Fruit fly (Drosophila melanogaster) whole organism, pupa: ENCODE results near the gene Cdk8.

Source experiments
- CG10348 ChIP-seq: fragments of 200-800 bp; sonication (Bioruptor generic); IDR thresholded peaks from 2 replicates; pipeline ENCODE4 v1.3.6; 2022; ENCODE audit warnings: missing biosample characterization, missing genetic modification characterization
- CG12605 ChIP-seq: fragments of 200-800 bp; sonication (Bioruptor generic); IDR thresholded peaks from 2 replicates; pipeline ENCODE4 v1.3.6; 2022; ENCODE audit warnings: missing biosample characterization, missing genetic modification characterization
- CG13204 ChIP-seq: fragments of 200-800 bp; sonication (Bioruptor generic); optimal IDR thresholded peaks from 2 replicates; lab custom pipeline; 2018; ENCODE audit warnings: missing biosample characterization, mild to moderate bottlenecking, missing genetic modification characterization, moderate library complexity
- CG14655 ChIP-seq: fragments of 200-800 bp; sonication (Bioruptor generic); optimal IDR thresholded peaks from 3 replicates; lab custom pipeline; 2017; ENCODE audit warnings: mild to moderate bottlenecking, missing biosample characterization, missing genetic modification reagents, missing genetic modification characterization
- CG15710 ChIP-seq: fragments of 200-800 bp; sonication (Bioruptor generic); optimal IDR thresholded peaks from 2 replicates; lab custom pipeline; 2018; ENCODE audit warnings: missing biosample characterization, mild to moderate bottlenecking, missing genetic modification characterization, moderate library complexity
- CG17806 ChIP-seq: fragments of 200-800 bp; sonication (Bioruptor generic); optimal IDR thresholded peaks from 2 replicates; lab custom pipeline; 2018; ENCODE audit warnings: missing biosample characterization, mild to moderate bottlenecking, missing genetic modification characterization, moderate library complexity
- CG32121 ChIP-seq: fragments of 200-800 bp; sonication (Bioruptor generic); IDR thresholded peaks from 2 replicates; pipeline ENCODE4 v1.3.6; 2022; ENCODE audit warnings: missing biosample characterization, missing genetic modification characterization
- CG34367 ChIP-seq: fragments of 200-800 bp; sonication (Bioruptor generic); optimal IDR thresholded peaks from 2 replicates; lab custom pipeline; 2018; ENCODE audit warnings: missing biosample characterization, mild to moderate bottlenecking, missing genetic modification characterization
- CG4496 ChIP-seq: fragments of 200-800 bp; sonication (Bioruptor generic); IDR thresholded peaks from 3 replicates; pipeline ENCODE4 v1.3.6; 2022; ENCODE audit warnings: missing biosample characterization, missing genetic modification characterization
- CG8159 ChIP-seq: fragments of 200-800 bp; sonication (Bioruptor generic); optimal IDR thresholded peaks from 3 replicates; lab custom pipeline; 2018; ENCODE audit warnings: missing biosample characterization, mild to moderate bottlenecking, missing genetic modification characterization, moderate library complexity
- CG8301 ChIP-seq: fragments of 200-800 bp; sonication (Bioruptor generic); optimal IDR thresholded peaks from 2 replicates; lab custom pipeline; 2018; ENCODE audit warnings: missing biosample characterization, mild to moderate bottlenecking, missing genetic modification characterization
- CG9948 ChIP-seq: fragments of 200-800 bp; sonication (Bioruptor generic); optimal IDR thresholded peaks from 2 replicates; lab custom pipeline; 2018; ENCODE audit warnings: missing biosample characterization, mild to moderate bottlenecking, missing genetic modification characterization, moderate library complexity
- D1 ChIP-seq: fragments of 200-800 bp; sonication (Bioruptor generic); optimal IDR thresholded peaks from 2 replicates; lab custom pipeline; 2018; ENCODE audit warnings: missing biosample characterization, mild to moderate bottlenecking, missing genetic modification characterization, moderate library complexity
- EcR ChIP-seq: fragments of 200-800 bp; sonication (Bioruptor generic); optimal IDR thresholded peaks from 3 replicates; lab custom pipeline; 2019; ENCODE audit warnings: missing biosample characterization, missing genetic modification characterization, mild to moderate bottlenecking, moderate library complexity, missing genetic modification reagents
- Ets98B ChIP-seq: fragments of 200-800 bp; sonication (Bioruptor generic); IDR thresholded peaks from 2 replicates; pipeline ENCODE4 v1.3.6; 2022; ENCODE audit warnings: missing biosample characterization, missing genetic modification characterization
- Pif1A ChIP-seq: fragments of 200-800 bp; sonication (Bioruptor generic); optimal IDR thresholded peaks from 3 replicates; lab custom pipeline; 2016; ENCODE audit warnings: missing biosample characterization, missing genetic modification characterization
- Pif1B ChIP-seq: fragments of 200-800 bp; sonication (Bioruptor generic); optimal IDR thresholded peaks from 3 replicates; lab custom pipeline; 2016; ENCODE audit warnings: missing biosample characterization, missing genetic modification characterization
- Snoo ChIP-seq: fragments of 200-800 bp; sonication (Bioruptor generic); optimal IDR thresholded peaks from 3 replicates; lab custom pipeline; 2017; ENCODE audit warnings: missing biosample characterization, mild to moderate bottlenecking, missing genetic modification characterization, inconsistent platforms
- fd96Ca ChIP-seq: fragments of 200-800 bp; sonication (Bioruptor generic); IDR thresholded peaks from 3 replicates; pipeline ENCODE4 v1.3.6; 2022; ENCODE audit warnings: missing biosample characterization, missing genetic modification characterization
- gl ChIP-seq: fragments of 200-800 bp; sonication (Bioruptor generic); optimal IDR thresholded peaks from 2 replicates; lab custom pipeline; 2018; ENCODE audit warnings: missing biosample characterization, mild to moderate bottlenecking, missing genetic modification characterization
- rn ChIP-seq: fragments of 200-800 bp; sonication (Bioruptor generic); IDR thresholded peaks from 2 replicates; pipeline ENCODE4 v1.3.6; 2022; ENCODE audit warnings: missing biosample characterization, missing genetic modification characterization

The Cdk8 gene

DNA sequence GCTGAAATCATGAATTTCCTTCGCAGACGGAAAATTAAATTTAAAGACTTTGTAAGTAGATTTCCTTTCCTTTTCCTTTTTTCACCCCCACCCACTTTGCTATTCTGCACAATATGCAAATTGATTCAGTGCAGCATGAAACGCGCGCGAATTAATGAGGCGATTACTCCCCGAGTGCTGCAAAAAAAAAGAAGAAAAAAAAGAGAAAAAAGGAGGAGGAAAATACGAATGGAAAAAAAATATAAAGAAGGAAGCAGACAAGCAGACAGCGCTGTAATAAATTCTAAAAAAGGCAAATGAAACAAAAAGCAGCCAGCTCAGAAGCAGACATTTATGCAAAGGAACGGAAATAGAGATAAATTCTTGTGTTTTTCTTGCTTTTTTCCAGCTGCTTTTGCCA is 10.3 kb upstream of the Cdk8 start:
- TF ChIP-seq rn (GFP tag; lab: Robert Waterston, UW) (peak; percentile 47; the same call in 1 of the 2 replicates), CG8159 (tag; lab: Kevin White, UChicago) (peak; percentile 84), CG10348 (GFP tag; lab: Robert Waterston, UW) (no peak), Pif1B (GFP tag; lab: Kevin White, UChicago) (peak; percentile 82), CG34367 (tag; lab: Kevin White, UChicago) (peak; percentile 76), CG12605 (peak; percentile 93), Pif1A (GFP tag; lab: Kevin White, UChicago) (peak; percentile 91), CG15710 (tag; lab: Kevin White, UChicago) (peak; percentile 73), Ets98B (GFP tag; lab: Robert Waterston, UW) (peak; percentile 65), CG32121 (GFP tag; lab: Robert Waterston, UW) (no peak), CG4496 (GFP tag; lab: Robert Waterston, UW) (peak; percentile 81; the same call in 2 of the 3 replicates), CG14655 (GFP tag; lab: Kevin White, UChicago) (peak; percentile 90), CG17806 (tag; lab: Kevin White, UChicago) (peak; percentile 74), gl (tag; lab: Kevin White, UChicago) (peak; percentile 97), CG8301 (tag; lab: Kevin White, UChicago) (peak; percentile 69), Snoo (tag; lab: Kevin White, UChicago) (no peak), EcR (GFP tag; lab: Kevin White, UChicago) (peak; percentile 43), D1 (tag; lab: Kevin White, UChicago) (peak; percentile 46), CG13204 (GFP tag; lab: Kevin White, UChicago) (peak; percentile 85), CG9948 (tag; lab: Kevin White, UChicago) (peak; percentile 73), fd96Ca (GFP tag; lab: Robert Waterston, UW) (peak; percentile 55; the same call in 2 of the 3 replicates)

DNA sequence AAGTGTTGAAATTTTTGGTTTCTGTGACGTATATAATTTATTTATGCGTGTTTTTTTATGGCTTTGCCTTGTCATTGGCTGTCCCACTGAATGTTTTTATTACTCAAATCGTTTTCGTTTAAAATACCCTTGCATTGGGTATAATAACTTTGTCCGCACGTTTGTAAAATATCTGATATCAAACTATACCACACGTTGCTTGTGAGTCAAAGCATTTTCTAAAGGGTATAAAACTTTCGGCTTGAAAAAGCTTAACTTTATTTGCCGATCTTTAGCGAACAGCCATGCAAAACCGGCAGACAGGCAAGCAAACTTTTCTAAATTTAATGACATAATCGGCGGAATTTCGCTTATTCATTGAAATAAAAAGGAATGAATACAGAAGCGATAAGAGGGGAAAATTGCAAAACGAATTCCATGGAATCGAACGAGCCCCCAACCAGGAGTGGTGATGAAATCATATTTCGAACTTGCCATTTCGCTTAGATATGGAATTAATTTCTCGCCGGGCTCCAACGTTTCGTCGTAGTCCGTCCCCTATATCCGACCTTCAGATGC is 9.0 kb upstream of the Cdk8 start:
- TF ChIP-seq CG17806 (tag; lab: Kevin White, UChicago): no peak
- 0 out of 3 replicates have a peak, but pooled peaks have one; percentile 25 for TF ChIP-seq fd96Ca (GFP tag; lab: Robert Waterston, UW)
- TF ChIP-seq CG34367 (tag; lab: Kevin White, UChicago): no peak
- TF ChIP-seq CG13204 (GFP tag; lab: Kevin White, UChicago): no peak
- TF ChIP-seq CG14655 (GFP tag; lab: Kevin White, UChicago): no peak
- TF ChIP-seq CG8301 (tag; lab: Kevin White, UChicago): no peak
- TF ChIP-seq Ets98B (GFP tag; lab: Robert Waterston, UW): no peak
- no peak for TF ChIP-seq CG8159 (tag; lab: Kevin White, UChicago)
- no peak for TF ChIP-seq CG12605
- no peak for TF ChIP-seq D1 (tag; lab: Kevin White, UChicago)
- no peak for TF ChIP-seq CG32121 (GFP tag; lab: Robert Waterston, UW)
- TF ChIP-seq Pif1A (GFP tag; lab: Kevin White, UChicago): peak; percentile 1
- TF ChIP-seq EcR (GFP tag; lab: Kevin White, UChicago): no peak
- TF ChIP-seq rn (GFP tag; lab: Robert Waterston, UW): no peak

DNA sequence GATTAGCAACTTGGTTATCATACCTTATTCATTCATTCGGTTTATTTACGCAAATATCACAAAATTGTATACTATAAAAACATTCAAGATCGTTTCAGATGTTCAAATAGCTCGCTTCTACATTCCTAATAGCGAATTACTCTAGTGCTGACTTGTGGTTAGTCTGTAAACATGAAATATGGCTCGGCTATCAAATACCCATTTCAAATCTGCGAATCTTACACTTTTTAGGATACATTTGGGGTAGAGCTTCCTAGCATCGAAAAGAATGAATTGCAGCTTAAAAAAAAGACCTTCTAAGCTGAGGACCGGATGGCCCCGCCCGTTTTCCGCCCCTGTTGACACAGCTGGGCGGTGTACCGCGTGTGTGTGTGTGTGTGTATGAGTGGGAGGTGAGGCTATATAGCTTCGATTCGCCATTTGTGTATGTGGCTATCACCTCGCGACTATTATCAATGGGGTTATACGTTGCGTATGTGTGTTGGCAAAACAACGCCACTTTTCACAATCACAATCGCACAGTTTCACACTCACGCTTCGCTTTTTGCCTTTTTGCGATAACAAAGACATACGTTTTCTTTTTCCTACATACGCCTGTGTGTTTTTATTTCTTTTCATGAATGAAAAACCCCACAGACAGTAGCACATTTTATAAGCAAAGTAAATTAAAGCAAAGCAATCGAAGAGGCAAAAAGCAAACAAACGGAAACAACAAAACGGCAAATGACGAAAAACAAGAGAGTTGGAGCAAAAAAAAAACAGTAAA is 8.3 kb upstream of the Cdk8 start:
- TF ChIP-seq Ets98B (GFP tag; lab: Robert Waterston, UW) (no peak), gl (tag; lab: Kevin White, UChicago) (peak; percentile 44), CG8159 (tag; lab: Kevin White, UChicago) (peak; percentile 26), CG13204 (GFP tag; lab: Kevin White, UChicago) (peak; percentile 24), Pif1B (GFP tag; lab: Kevin White, UChicago) (no peak), CG4496 (GFP tag; lab: Robert Waterston, UW) (0 out of 3 replicates have a peak, but pooled peaks have one; percentile 25), CG34367 (tag; lab: Kevin White, UChicago) (peak; percentile 28), CG10348 (GFP tag; lab: Robert Waterston, UW) (no peak), CG8301 (tag; lab: Kevin White, UChicago) (peak; percentile 29), CG32121 (GFP tag; lab: Robert Waterston, UW) (no peak), EcR (GFP tag; lab: Kevin White, UChicago) (peak; percentile 33)

DNA sequence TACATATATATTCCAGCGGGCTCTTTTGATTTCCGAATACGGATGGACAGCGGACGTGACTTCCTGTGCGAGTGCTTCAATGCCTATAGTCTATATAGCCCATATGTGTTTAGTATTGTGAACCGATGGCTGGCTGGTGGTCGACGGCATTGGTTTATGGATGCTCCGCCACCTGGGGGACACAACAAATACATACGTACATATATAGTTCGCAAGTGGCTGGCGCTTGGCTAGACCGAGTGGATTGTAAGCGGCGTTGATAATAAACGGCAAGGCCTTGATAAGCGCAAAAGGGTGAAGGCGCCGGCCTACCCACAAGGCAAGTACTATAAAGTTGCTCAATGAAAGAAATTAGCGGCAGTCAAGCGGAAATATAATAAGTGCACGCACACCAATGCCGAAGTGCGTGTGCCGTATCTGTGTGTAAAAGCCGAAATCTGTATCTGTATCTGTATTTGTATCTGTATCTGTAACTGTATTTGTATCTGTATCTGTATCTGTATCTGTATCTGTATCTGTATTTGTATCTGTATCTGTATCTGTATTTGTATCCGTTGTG is 7.6 kb upstream of the Cdk8 start:
- TF ChIP-seq rn (GFP tag; lab: Robert Waterston, UW) (no peak), EcR (GFP tag; lab: Kevin White, UChicago) (peak; percentile 26)

DNA sequence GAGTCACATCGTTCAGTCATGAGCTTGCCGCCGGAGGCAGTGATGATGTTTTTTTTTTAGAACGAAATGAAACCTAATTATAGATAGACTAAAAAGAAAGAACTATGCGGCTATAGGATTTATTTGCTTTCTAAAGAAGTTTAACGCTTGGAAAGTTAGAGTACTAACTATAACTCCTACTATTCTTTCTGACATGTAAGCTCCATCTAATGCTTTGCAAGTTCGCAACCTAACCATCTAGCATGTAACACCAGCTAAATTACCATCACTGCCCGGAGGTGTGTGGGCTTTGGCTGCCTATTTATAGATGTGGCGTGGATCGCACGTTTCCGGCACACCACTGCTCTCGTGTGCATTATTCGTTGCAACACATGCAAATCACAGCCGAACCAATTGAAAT is 3.6 kb upstream of the Cdk8 start:
- TF ChIP-seq CG14655 (GFP tag; lab: Kevin White, UChicago): no peak
- no peak for TF ChIP-seq Snoo (tag; lab: Kevin White, UChicago)
- TF ChIP-seq CG4496 (GFP tag; lab: Robert Waterston, UW): no peak
- no peak for TF ChIP-seq fd96Ca (GFP tag; lab: Robert Waterston, UW)
- TF ChIP-seq D1 (tag; lab: Kevin White, UChicago): no peak
- no peak for TF ChIP-seq Pif1A (GFP tag; lab: Kevin White, UChicago)
- no peak for TF ChIP-seq rn (GFP tag; lab: Robert Waterston, UW)
- no peak for TF ChIP-seq CG8159 (tag; lab: Kevin White, UChicago)
- no peak for TF ChIP-seq CG17806 (tag; lab: Kevin White, UChicago)
- no peak for TF ChIP-seq Ets98B (GFP tag; lab: Robert Waterston, UW)
- no peak for TF ChIP-seq CG15710 (tag; lab: Kevin White, UChicago)
- TF ChIP-seq CG12605: no peak
- no peak for TF ChIP-seq gl (tag; lab: Kevin White, UChicago)
- no peak for TF ChIP-seq Pif1B (GFP tag; lab: Kevin White, UChicago)
- TF ChIP-seq CG32121 (GFP tag; lab: Robert Waterston, UW): no peak
- no peak for TF ChIP-seq CG9948 (tag; lab: Kevin White, UChicago)
- TF ChIP-seq CG34367 (tag; lab: Kevin White, UChicago): no peak
- TF ChIP-seq CG8301 (tag; lab: Kevin White, UChicago): no peak
- no peak for TF ChIP-seq CG13204 (GFP tag; lab: Kevin White, UChicago)
- no peak for TF ChIP-seq EcR (GFP tag; lab: Kevin White, UChicago)
